Fruit fly (Drosophila melanogaster): ENCODE data around the gene Ugt302C1.

- TF ChIP-seq Sin3A (optimal IDR thresholded peaks at IDR 0.05) (no peak), ttk (optimal IDR thresholded peaks at IDR 0.05) (no peak), h (optimal IDR thresholded peaks at IDR 0.05) (no peak), psq (optimal IDR thresholded peaks at IDR 0.05) (no peak)
Measured at dm6 chr3R:11175777-11176176, 18.9 kb downstream of the Ugt302C1 start.

All from Kc167 (cell line).